Fruit fly (Drosophila melanogaster): Measurements from ENCODE around the gene RhoGAP71E.

DNA sequence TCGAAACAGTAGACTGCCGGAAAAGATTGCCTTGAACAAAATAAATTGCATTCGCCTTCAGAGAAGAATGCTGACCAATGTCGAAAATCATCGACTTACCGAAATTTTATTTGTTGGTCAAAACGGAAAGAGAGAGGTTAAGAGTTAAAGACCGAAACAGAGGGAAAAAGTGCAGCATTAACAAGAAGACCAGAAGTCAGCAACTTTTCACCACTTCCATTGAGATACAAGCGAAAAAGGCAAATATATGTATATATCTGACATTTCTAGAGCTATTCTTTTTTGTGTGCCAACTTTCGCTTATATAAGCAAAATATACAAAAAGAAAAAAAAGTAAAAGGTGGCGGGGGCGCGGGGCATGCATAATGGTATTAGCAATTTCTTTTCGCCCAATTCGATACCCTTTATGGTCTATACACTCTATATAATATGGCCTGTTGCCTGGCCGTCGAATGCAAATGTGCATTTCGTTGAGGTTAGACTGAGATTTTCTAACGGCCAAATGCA lies 48.7 kb upstream of the RhoGAP71E start:
- TF ChIP-seq az2 (GFP tag; optimal IDR thresholded peaks at IDR 0.05): no peak
- no peak for TF ChIP-seq CG12659 (GFP tag; optimal IDR thresholded peaks at IDR 0.05)
- TF ChIP-seq CG1529 (GFP tag; optimal IDR thresholded peaks at IDR 0.05): no peak

Data from whole organism, embryonic.